Worm (Caenorhabditis elegans): Measurements from ENCODE around the gene D1069.3.

DNA sequence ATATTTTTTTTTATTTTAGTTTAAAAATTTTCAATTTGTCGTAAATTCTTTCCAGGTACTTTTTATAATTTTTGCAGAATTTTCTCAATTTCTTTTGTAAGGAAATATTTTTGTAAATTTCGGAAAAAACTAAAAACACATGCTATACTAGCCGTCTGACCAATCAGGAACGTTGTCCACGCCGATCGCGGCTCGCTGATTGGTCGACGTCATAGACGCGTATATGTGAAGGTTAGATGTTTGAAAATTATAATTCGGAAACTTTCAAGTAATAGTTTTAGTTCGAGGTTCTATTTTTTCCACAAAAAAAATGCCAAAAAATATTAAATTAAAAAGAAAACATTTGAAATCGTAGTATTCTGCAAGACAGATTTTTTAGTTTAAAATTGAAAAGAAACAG, 24.5 kb upstream of the D1069.3 start:
- no peak for TF ChIP-seq ztf-11 (tag; optimal IDR thresholded peaks at IDR 0.05)
- TF ChIP-seq nhr-237 (tag; optimal IDR thresholded peaks at IDR 0.05) = no peak
- TF ChIP-seq dve-1 (tag; optimal IDR thresholded peaks at IDR 0.05; ENCODE audit: insufficient read depth) = no peak
- no peak for TF ChIP-seq nhr-76 (tag; optimal IDR thresholded peaks at IDR 0.05)
- TF ChIP-seq ces-1 (GFP tag; optimal IDR thresholded peaks at IDR 0.05) = no peak
- TF ChIP-seq ZK337.2 (GFP tag; IDR thresholded peaks at IDR 0.05) = no peak
- no peak for TF ChIP-seq mep-1 (tag; optimal IDR thresholded peaks at IDR 0.05)
- TF ChIP-seq egl-43 (GFP tag; IDR thresholded peaks at IDR 0.05) = no peak
- no peak for TF ChIP-seq lim-7 (GFP tag; IDR thresholded peaks at IDR 0.05)
- TF ChIP-seq fos-1 (tag; optimal IDR thresholded peaks at IDR 0.05) = no peak
- TF ChIP-seq ceh-82 (tag; optimal IDR thresholded peaks at IDR 0.05) = no peak

Data from whole organism, L4 larva.